Worm (Caenorhabditis elegans) whole organism, L2 larva: ENCODE results near the gene F40F8.4.
A peak's percentile ranks its signal among the peaks of the same experiment; 100 is the strongest.

Source experiments
- C34F6.9 ChIP-seq: fragments of 150-350 bp; optimal IDR thresholded peaks from 2 replicates; lab custom pipeline; 2014; ENCODE audit warnings: missing biosample characterization, missing genetic modification characterization
- F13H6.1 ChIP-seq: sonication (generic microtip); optimal IDR thresholded peaks from 2 replicates; lab custom pipeline; 2016; ENCODE audit warnings: missing genetic modification characterization, missing compliant biosample characterization
- R02D3.7 ChIP-seq: fragments of 150-350 bp; optimal IDR thresholded peaks from 2 replicates; lab custom pipeline; 2014; ENCODE audit warnings: missing biosample characterization, missing genetic modification characterization
- Y55F3AM.14 ChIP-seq: fragments of 200-800 bp; sonication (Bioruptor generic); optimal IDR thresholded peaks from 2 replicates; lab custom pipeline; 2018; ENCODE audit warnings: mild to moderate bottlenecking, missing genetic modification characterization, missing compliant biosample characterization
- ZK546.5 ChIP-seq: sonication (generic microtip); optimal IDR thresholded peaks from 2 replicates; lab custom pipeline; 2017; ENCODE audit warnings: missing biosample characterization, missing genetic modification characterization
- alr-1 ChIP-seq: fragments of 150-350 bp; optimal IDR thresholded peaks from 2 replicates; lab custom pipeline; 2014; ENCODE audit warnings: missing biosample characterization, missing genetic modification characterization
- aly-2 ChIP-seq: fragments of 150-350 bp; optimal IDR thresholded peaks from 2 replicates; lab custom pipeline; 2014; ENCODE audit warnings: missing biosample characterization, missing genetic modification characterization
- ama-1 ChIP-seq: fragments of 150-350 bp; optimal IDR thresholded peaks from 2 replicates; lab custom pipeline; 2018; ENCODE audit warnings: inconsistent platforms
- blmp-1 ChIP-seq: sonication (generic microtip); optimal IDR thresholded peaks from 2 replicates; lab custom pipeline; 2017; ENCODE audit warnings: missing genetic modification characterization, mild to moderate bottlenecking, missing compliant biosample characterization, antibody characterized with exemption, moderate library complexity; ENCODE audit not compliant: insufficient read depth
- ceh-16 ChIP-seq: fragments of 150-350 bp; optimal IDR thresholded peaks from 2 replicates; lab custom pipeline; 2014; ENCODE audit warnings: missing biosample characterization, missing genetic modification characterization
- ceh-82 ChIP-seq: fragments of 150-350 bp; optimal IDR thresholded peaks from 2 replicates; lab custom pipeline; 2014; ENCODE audit warnings: missing biosample characterization, missing genetic modification characterization
- dmd-4 ChIP-seq: sonication (generic microtip); optimal IDR thresholded peaks from 2 replicates; lab custom pipeline; 2017; ENCODE audit warnings: missing biosample characterization, missing genetic modification characterization
- elt-1 ChIP-seq: fragments of 150-350 bp; optimal IDR thresholded peaks from 2 replicates; lab custom pipeline; 2014; ENCODE audit warnings: missing biosample characterization, missing genetic modification characterization
- elt-3 ChIP-seq: sonication (generic microtip); optimal IDR thresholded peaks from 2 replicates; lab custom pipeline; 2017; ENCODE audit warnings: missing biosample characterization, missing genetic modification characterization
- fos-1 ChIP-seq: fragments of 150-350 bp; optimal IDR thresholded peaks from 2 replicates; lab custom pipeline; 2014; ENCODE audit warnings: missing biosample characterization, missing genetic modification characterization
- gmeb-1 ChIP-seq: fragments of 150-350 bp; optimal IDR thresholded peaks from 2 replicates; lab custom pipeline; 2014; ENCODE audit warnings: missing biosample characterization, missing genetic modification characterization
- lin-11 ChIP-seq: fragments of 150-350 bp; sonication (generic microtip); optimal IDR thresholded peaks from 2 replicates; lab custom pipeline; 2014; ENCODE audit warnings: missing biosample characterization, missing genetic modification characterization, inconsistent platforms, mixed read lengths
- lin-13 ChIP-seq: fragments of 150-350 bp; optimal IDR thresholded peaks from 2 replicates; lab custom pipeline; 2014; ENCODE audit warnings: missing biosample characterization, missing genetic modification reagents, missing genetic modification characterization
- lin-39 ChIP-seq: fragments of 150-350 bp; optimal IDR thresholded peaks from 2 replicates; lab custom pipeline; 2014; ENCODE audit warnings: missing biosample characterization, missing genetic modification reagents, missing genetic modification characterization
- lsy-2 ChIP-seq, 2 experiments: fragments of 150-350 bp in 1 of 2; sonication (generic microtip) in 1 of 2; optimal IDR thresholded peaks; 2 replicates each; lab custom pipeline; 2014 to 2017; ENCODE audit warnings: missing biosample characterization in 2 of 2, missing genetic modification characterization in 2 of 2
- mab-5 ChIP-seq: fragments of 150-350 bp; optimal IDR thresholded peaks from 2 replicates; lab custom pipeline; 2014; ENCODE audit warnings: missing biosample characterization, missing genetic modification characterization
- mbf-1 ChIP-seq: sonication (generic microtip); optimal IDR thresholded peaks from 2 replicates; lab custom pipeline; 2017; ENCODE audit warnings: missing biosample characterization, missing genetic modification characterization
- mdl-1 ChIP-seq, 2 experiments: fragments of 150-350 bp in 1 of 2; sonication (generic microtip) in 1 of 2; optimal IDR thresholded peaks; 2 replicates each; lab custom pipeline; 2017; ENCODE audit warnings: missing biosample characterization in 2 of 2, missing genetic modification characterization in 2 of 2
- nhr-11 ChIP-seq: fragments of 150-350 bp; optimal IDR thresholded peaks from 2 replicates; lab custom pipeline; 2014; ENCODE audit warnings: missing biosample characterization, missing genetic modification characterization
- nhr-129 ChIP-seq: fragments of 150-350 bp; optimal IDR thresholded peaks from 2 replicates; lab custom pipeline; 2014; ENCODE audit warnings: missing biosample characterization, missing genetic modification characterization
- nhr-21 ChIP-seq: fragments of 150-350 bp; optimal IDR thresholded peaks from 2 replicates; lab custom pipeline; 2014; ENCODE audit warnings: missing biosample characterization, missing genetic modification characterization
- nhr-23 ChIP-seq: fragments of 150-350 bp; optimal IDR thresholded peaks from 2 replicates; lab custom pipeline; 2014; ENCODE audit warnings: missing biosample characterization, missing genetic modification reagents, missing genetic modification characterization
- nhr-6 ChIP-seq: fragments of 150-350 bp; optimal IDR thresholded peaks from 2 replicates; lab custom pipeline; 2014; ENCODE audit warnings: missing biosample characterization, missing genetic modification characterization
- nhr-77 ChIP-seq: fragments of 150-350 bp; optimal IDR thresholded peaks from 2 replicates; lab custom pipeline; 2014; ENCODE audit warnings: missing biosample characterization, missing genetic modification characterization
- peb-1 ChIP-seq: fragments of 150-350 bp; optimal IDR thresholded peaks from 2 replicates; lab custom pipeline; 2014; ENCODE audit warnings: missing biosample characterization, missing genetic modification characterization
- sem-4 ChIP-seq: fragments of 150-350 bp; optimal IDR thresholded peaks from 2 replicates; lab custom pipeline; 2014; ENCODE audit warnings: missing biosample characterization, missing genetic modification reagents, missing genetic modification characterization
- skn-1 ChIP-seq: sonication (generic microtip); optimal IDR thresholded peaks from 2 replicates; lab custom pipeline; 2017; ENCODE audit warnings: missing biosample characterization, missing genetic modification characterization
- sma-3 ChIP-seq: sonication (generic microtip); optimal IDR thresholded peaks from 2 replicates; lab custom pipeline; 2016; ENCODE audit warnings: missing genetic modification reagents, missing genetic modification characterization, missing compliant biosample characterization
- sma-9 ChIP-seq, 2 experiments: fragments of 150-350 bp in 1 of 2; sonication (generic microtip) in 1 of 2; optimal IDR thresholded peaks; 2 replicates each; lab custom pipeline; 2014 to 2016; ENCODE audit warnings: missing genetic modification characterization in 2 of 2, mild to moderate bottlenecking in 1 of 2, missing biosample characterization in 1 of 2, missing compliant biosample characterization in 1 of 2, missing genetic modification reagents in 1 of 2, moderate library complexity in 1 of 2
- snpc-4 ChIP-seq: fragments of 150-350 bp; optimal IDR thresholded peaks from 2 replicates; lab custom pipeline; 2014; ENCODE audit warnings: missing biosample characterization, missing genetic modification characterization
- unc-39 ChIP-seq: fragments of 150-350 bp; optimal IDR thresholded peaks from 2 replicates; lab custom pipeline; 2014; ENCODE audit warnings: missing biosample characterization, missing genetic modification characterization
- unc-55 ChIP-seq: fragments of 150-350 bp; sonication (generic microtip); optimal IDR thresholded peaks from 3 replicates; lab custom pipeline; 2014; ENCODE audit warnings: missing biosample characterization, missing genetic modification reagents, missing genetic modification characterization
- zag-1 ChIP-seq: fragments of 150-350 bp; optimal IDR thresholded peaks from 2 replicates; lab custom pipeline; 2014; ENCODE audit warnings: missing biosample characterization, missing genetic modification characterization
- ztf-11 ChIP-seq: sonication (generic microtip); optimal IDR thresholded peaks from 2 replicates; lab custom pipeline; 2017; ENCODE audit warnings: missing biosample characterization, missing genetic modification characterization
- ztf-4 ChIP-seq: fragments of 150-350 bp; optimal IDR thresholded peaks from 2 replicates; lab custom pipeline; 2014; ENCODE audit warnings: missing biosample characterization, missing genetic modification characterization

Gene F40F8.4

DNA sequence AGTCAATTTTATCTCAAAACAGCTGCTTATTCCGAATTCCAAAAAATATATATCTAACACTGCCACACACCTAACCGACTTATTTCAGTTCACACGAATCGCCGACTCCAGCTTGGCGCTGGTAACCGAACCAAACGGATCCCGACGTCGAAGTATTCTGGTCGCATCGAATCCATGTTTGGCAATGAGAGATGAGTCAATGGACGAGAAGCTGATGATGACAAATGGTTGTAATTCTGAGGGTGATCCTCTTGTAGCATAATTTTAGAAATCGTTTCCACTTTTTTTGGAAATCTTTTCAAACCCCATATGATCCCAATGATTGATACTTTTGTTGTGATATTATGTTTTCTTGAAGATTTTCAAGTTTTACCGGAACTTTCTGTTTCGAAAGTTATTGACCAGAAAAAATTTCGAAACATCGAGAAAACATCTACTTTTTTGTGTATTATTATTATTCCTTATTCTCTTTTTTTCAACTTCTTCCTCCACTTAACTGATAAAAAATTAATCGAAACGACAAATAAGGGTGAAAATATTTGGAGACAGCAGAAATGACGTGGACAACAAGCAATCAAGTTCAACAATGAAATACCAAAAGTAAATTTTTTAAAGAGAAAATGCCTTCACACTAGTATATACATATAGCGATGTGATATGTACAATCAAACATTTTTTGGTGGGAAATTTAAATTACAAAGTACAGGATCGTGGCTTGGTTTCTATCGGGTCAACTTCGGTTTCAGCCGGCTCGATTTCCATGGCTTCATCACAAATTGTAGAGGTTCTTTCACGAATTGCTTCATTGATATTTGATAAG lies 10.0 kb upstream of the F40F8.4 start:
- TF ChIP-seq dmd-4 (tag; lab: Kevin White, UChicago), result no peak
- peak; percentile 45 for TF ChIP-seq sma-9 (GFP tag; optimal IDR thresholded peaks at IDR 0.05; lab: Kevin White, UChicago)
- no peak for TF ChIP-seq sma-9 (tag; optimal IDR thresholded peaks at IDR 0.05; lab: Kevin White, UChicago)
- peak; percentile 40 for TF ChIP-seq gmeb-1 (tag; lab: Kevin White, UChicago)
- TF ChIP-seq fos-1 (tag; lab: Kevin White, UChicago), result peak; percentile 4
- no peak for TF ChIP-seq elt-3 (tag; lab: Kevin White, UChicago)
- TF ChIP-seq lin-13 (GFP tag; lab: Kevin White, UChicago), result peak; percentile 8
- peak; percentile 26 for TF ChIP-seq nhr-129 (tag; lab: Kevin White, UChicago)

DNA sequence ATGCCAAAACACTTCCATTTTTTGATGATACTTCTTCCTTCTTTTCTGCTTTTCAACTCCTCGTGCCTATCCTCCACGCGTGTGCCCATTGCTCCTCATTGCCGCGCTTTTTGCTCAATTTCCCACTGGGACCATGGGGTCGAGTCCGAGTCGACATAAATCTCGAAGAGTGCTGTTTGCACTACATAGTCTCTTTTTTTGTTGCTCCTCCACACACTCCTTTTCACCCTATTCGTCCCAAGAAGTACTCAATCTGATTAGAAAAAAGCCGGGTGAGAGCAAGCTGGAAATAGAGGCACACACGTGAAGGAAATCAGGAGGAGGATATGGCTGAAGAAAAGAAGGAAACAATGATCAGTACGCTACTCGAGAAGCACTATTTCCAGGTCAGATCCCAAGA lies 2.5 kb upstream of the F40F8.4 start, which contains the start of gene arrd-6:
Gene arrd-6 (plus strand): TSS at position 169 of the 400 bp plus-strand sequence.
- TF ChIP-seq nhr-129 (tag; lab: Kevin White, UChicago) (peak; percentile 10), ZK546.5 (tag; lab: Kevin White, UChicago) (no peak), blmp-1 (no peak)

DNA sequence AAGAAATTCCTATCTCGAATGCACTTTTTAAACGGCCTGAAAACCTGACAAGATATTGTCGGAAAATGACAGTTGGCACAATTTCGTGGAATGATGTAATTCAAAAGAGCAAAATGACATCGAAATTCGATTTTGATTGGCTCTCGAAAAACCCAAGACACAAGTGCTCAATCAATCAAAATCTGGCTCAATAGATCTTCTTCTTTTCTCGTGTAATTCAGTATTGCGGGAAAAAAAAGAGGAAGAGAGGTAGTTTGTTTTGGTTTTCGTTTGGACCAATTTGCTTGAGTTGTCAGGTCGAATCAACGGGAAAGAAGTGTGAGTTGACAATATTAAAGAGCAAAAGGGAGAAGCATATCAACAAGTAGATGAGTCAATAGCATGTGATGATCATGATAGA lies 4.3 kb downstream of the F40F8.4 start:
- TF ChIP-seq peb-1 (tag; lab: Kevin White, UChicago) (no peak), nhr-77 (tag; lab: Kevin White, UChicago) (no peak), lsy-2 (tag; optimal IDR thresholded peaks at IDR 0.05; lab: Kevin White, UChicago) (peak in 1 of 2 experiments; percentile 39), F13H6.1 (tag; lab: Kevin White, UChicago) (peak; percentile 11), nhr-129 (tag; lab: Kevin White, UChicago) (peak; percentile 88)

DNA sequence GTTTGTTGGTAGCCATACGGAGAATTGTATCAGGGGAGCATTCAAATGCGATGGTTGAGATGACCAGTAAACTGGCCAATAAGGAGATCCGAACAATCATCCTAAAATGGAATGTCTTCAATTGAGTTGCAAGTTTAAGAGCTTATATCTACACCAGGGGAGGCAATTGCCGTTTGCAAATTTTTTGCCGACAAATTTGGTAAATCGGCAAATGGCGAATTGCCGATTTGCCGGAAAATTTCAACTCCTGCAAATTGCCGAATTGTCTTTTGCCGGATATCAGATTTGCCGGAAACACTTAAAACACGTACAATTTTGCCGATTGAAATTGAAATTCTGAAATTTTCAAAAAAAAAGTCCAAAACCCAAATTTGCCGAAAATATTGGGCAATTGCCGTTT lies 5.2 kb downstream of the F40F8.4 start, which contains the start of gene F40F8.5:
Gene F40F8.5 (minus strand): TSS at position 101 of the 400 bp plus-strand sequence.
- TF ChIP-seq F13H6.1 (tag; lab: Kevin White, UChicago) (no peak), zag-1 (tag; lab: Kevin White, UChicago) (no peak), elt-3 (tag; lab: Kevin White, UChicago) (no peak), nhr-21 (no peak), ztf-11 (no peak), ceh-82 (tag; lab: Kevin White, UChicago) (no peak), lin-39 (tag; lab: Kevin White, UChicago) (no peak), nhr-129 (tag; lab: Kevin White, UChicago) (no peak), unc-55 (GFP tag; lab: Kevin White, UChicago) (no peak), nhr-6 (no peak)

DNA sequence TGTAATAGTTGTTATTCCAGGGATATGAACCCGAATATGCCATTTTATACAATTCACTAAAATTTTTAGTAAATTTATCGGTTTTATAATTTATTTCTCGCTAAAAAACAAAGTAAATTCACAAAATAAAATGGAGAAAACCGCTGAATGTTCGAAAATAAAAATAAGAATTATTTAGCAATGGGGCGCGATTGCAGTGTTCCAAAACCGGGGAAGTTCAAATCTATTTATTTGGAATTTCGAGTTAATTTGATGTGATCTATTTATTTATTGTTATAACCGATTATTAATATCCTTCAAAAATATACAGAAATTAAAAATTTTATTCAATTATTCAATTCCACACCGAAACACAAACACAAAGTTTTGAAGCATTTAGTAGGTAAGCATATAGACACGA lies 7.5 kb downstream of the F40F8.4 start, which contains the start of gene F40F8.11:
Gene F40F8.11 (minus strand): TSS at position 49 of the 400 bp plus-strand sequence.
- TF ChIP-seq lin-13 (GFP tag; lab: Kevin White, UChicago) (peak; percentile 54), nhr-21 (no peak), ztf-11 (no peak), Y55F3AM.14 (no peak), mab-5 (peak; percentile 44), gmeb-1 (tag; lab: Kevin White, UChicago) (peak; percentile 94), snpc-4 (tag; lab: Kevin White, UChicago) (no peak), ama-1 (lab: Kevin White, UChicago) (no peak), mbf-1 (tag; lab: Kevin White, UChicago) (no peak), unc-39 (no peak), R02D3.7 (tag; lab: Kevin White, UChicago) (no peak), peb-1 (tag; lab: Kevin White, UChicago) (no peak), skn-1 (no peak), elt-1 (tag; lab: Kevin White, UChicago) (no peak), ztf-4 (tag; lab: Kevin White, UChicago) (peak; percentile 22), C34F6.9 (tag; lab: Kevin White, UChicago) (peak; percentile 60), aly-2 (tag; lab: Kevin White, UChicago) (no peak), sma-3 (no peak), elt-3 (tag; lab: Kevin White, UChicago) (no peak), nhr-11 (no peak), lin-11 (tag; lab: Kevin White, UChicago) (no peak), zag-1 (tag; lab: Kevin White, UChicago) (no peak), sma-9 (GFP tag; optimal IDR thresholded peaks at IDR 0.05; lab: Kevin White, UChicago) (no peak), sma-9 (tag; optimal IDR thresholded peaks at IDR 0.05; lab: Kevin White, UChicago) (no peak), F13H6.1 (tag; lab: Kevin White, UChicago) (peak; percentile 15), blmp-1 (no peak), fos-1 (tag; lab: Kevin White, UChicago) (no peak), sem-4 (no peak), nhr-77 (tag; lab: Kevin White, UChicago) (no peak), ceh-16 (tag; lab: Kevin White, UChicago) (no peak), nhr-23 (no peak), mdl-1 (tag; optimal IDR thresholded peaks at IDR 0.05; lab: Kevin White, UChicago) (no peak), ceh-82 (tag; lab: Kevin White, UChicago) (no peak), nhr-129 (tag; lab: Kevin White, UChicago) (peak; percentile 1), dmd-4 (tag; lab: Kevin White, UChicago) (no peak), alr-1 (tag; lab: Kevin White, UChicago) (no peak), ZK546.5 (tag; lab: Kevin White, UChicago) (no peak)
